Worm (Caenorhabditis elegans) whole organism, L4 larva: ENCODE results near the gene col-184.

ENCODE experiments used
- Y75B8A.6 ChIP-seq: fragments of 200-800 bp; sonication (Bioruptor generic); IDR thresholded peaks from 2 replicates; pipeline ENCODE4 v1.3.6; 2022; ENCODE audit warnings: missing genetic modification reagents, missing genetic modification characterization, missing compliant biosample characterization
- ama-1 ChIP-seq: fragments of 150-350 bp; optimal IDR thresholded peaks from 2 replicates; lab custom pipeline; 2014; ENCODE audit warnings: inconsistent platforms, mixed read lengths
- nhr-11 ChIP-seq: fragments of 150-350 bp; optimal IDR thresholded peaks from 2 replicates; lab custom pipeline; 2014; ENCODE audit warnings: missing biosample characterization, missing genetic modification characterization
- nhr-77 ChIP-seq: fragments of 150-350 bp; optimal IDR thresholded peaks from 2 replicates; lab custom pipeline; 2014; ENCODE audit warnings: missing biosample characterization, missing genetic modification characterization

ce11 chrX:13423340-13423739, 45.9 kb upstream of the col-184 start, which contains the start of gene fkh-3:
- TF ChIP-seq nhr-77 (no peak), ama-1 (no peak), nhr-11 (no peak), Y75B8A.6 (GFP tag; lab: Robert Waterston, UW) (no peak)
